4 fruit fly cellular contexts compared by ENCODE assay signal in the genomic region with DNA sequence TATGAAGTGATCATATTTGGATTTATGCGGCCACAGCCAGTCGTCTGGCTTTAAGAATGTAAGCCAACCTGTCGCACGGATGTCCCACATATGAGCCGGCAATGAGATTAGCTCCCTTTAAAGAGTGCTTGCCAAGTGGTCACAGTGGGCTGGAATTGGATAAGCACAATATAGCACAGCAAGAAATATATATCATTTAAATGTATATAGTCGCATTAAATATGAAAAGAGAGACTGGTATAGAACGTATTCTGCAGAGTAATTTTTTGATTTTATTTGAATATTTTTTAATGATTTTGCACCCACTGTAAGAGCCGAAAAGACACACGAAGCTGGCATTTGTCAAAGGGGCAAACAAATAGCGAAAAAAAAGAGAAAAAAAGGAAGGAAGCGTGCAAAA.
TF ChIP-seq lines count a peak whose summit lies in the region.

No protein-coding gene starts in this region.

- TF ChIP-seq CTCF in whole organism, embryonic (GFP tag; optimal IDR thresholded peaks at IDR 0.05; lab: Kevin White, UChicago): no peak

TF ChIP-seq in whole organism, embryonic, 481 proteins besides CTCF, POLR2A, EP300 and RAD21 (continues in another document):
- TF ChIP-seq CG14441 (GFP tag; IDR thresholded peaks at IDR 0.05; lab: Robert Waterston, UW) (0 out of 2 replicates have a peak, but pooled peaks have one; percentile 37), pan (optimal IDR thresholded peaks at IDR 0.05; lab: Kevin White, UChicago) (no peak), pan (GFP tag; optimal IDR thresholded peaks at IDR 0.05 in 1 of 2, IDR thresholded peaks at IDR 0.05 in 1 of 2) (peak in 1 of 2 experiments; percentile 44), Mes4 (GFP tag; optimal IDR thresholded peaks at IDR 0.05; lab: Kevin White, UChicago) (no peak), CG18599 (GFP tag; optimal IDR thresholded peaks at IDR 0.05; lab: Kevin White, UChicago) (peak; percentile 48), NfI (GFP tag; optimal IDR thresholded peaks at IDR 0.05; lab: Kevin White, UChicago) (no peak), Meics (GFP tag; optimal IDR thresholded peaks at IDR 0.05; lab: Kevin White, UChicago) (peak; percentile 15), CG10462 (GFP tag; optimal IDR thresholded peaks at IDR 0.05; lab: Kevin White, UChicago) (no peak), CG14014 (GFP tag; IDR thresholded peaks at IDR 0.05; lab: Robert Waterston, UW) (no peak), CG17802 (tag; optimal IDR thresholded peaks at IDR 0.05; lab: Kevin White, UChicago) (no peak), wor (GFP tag; IDR thresholded peaks at IDR 0.05; lab: Robert Waterston, UW) (no peak), CG7839 (tag; optimal IDR thresholded peaks at IDR 0.05; lab: Kevin White, UChicago) (peak; percentile 42), esg (GFP tag; conservative IDR thresholded peaks at IDR 0.05; lab: Robert Waterston, UW) (0 out of 2 replicates have a peak, but pooled peaks have one; percentile 8), E2f2 (GFP tag; IDR thresholded peaks at IDR 0.05; lab: Robert Waterston, UW) (no peak), row (GFP tag; IDR thresholded peaks at IDR 0.05; lab: Robert Waterston, UW) (peak; percentile 40; the same call in 2 of the 3 replicates), CkIIα-i1 (GFP tag; IDR thresholded peaks at IDR 0.05; lab: Robert Waterston, UW) (no peak), vvl (GFP tag; IDR thresholded peaks at IDR 0.05; lab: Robert Waterston, UW) (0 out of 2 replicates have a peak, but pooled peaks have one; percentile 42), CG17186 (GFP tag; optimal IDR thresholded peaks at IDR 0.05; lab: Kevin White, UChicago) (no peak), Nf-YC (tag; optimal IDR thresholded peaks at IDR 0.05; lab: Kevin White, UChicago) (no peak), CG3281 (GFP tag; optimal IDR thresholded peaks at IDR 0.05; lab: Kevin White, UChicago) (no peak), fd96Cb (tag; optimal IDR thresholded peaks at IDR 0.05; lab: Kevin White, UChicago) (peak; percentile 16)

TF ChIP-seq in whole organism, prepupa, 60 proteins besides CTCF, POLR2A, EP300 and RAD21:
- TF ChIP-seq esn (GFP tag; optimal IDR thresholded peaks at IDR 0.05; lab: Kevin White, UChicago) (peak; percentile 6), eg (GFP tag; IDR thresholded peaks at IDR 0.05; lab: Robert Waterston, UW) (no peak), Ets21C (GFP tag; optimal IDR thresholded peaks at IDR 0.05; lab: Kevin White, UChicago) (no peak), CG16779 (tag; optimal IDR thresholded peaks at IDR 0.05; lab: Kevin White, UChicago) (no peak), net (GFP tag; optimal IDR thresholded peaks at IDR 0.05; lab: Kevin White, UChicago) (no peak), Sox15 (GFP tag; optimal IDR thresholded peaks at IDR 0.05; lab: Kevin White, UChicago) (no peak), svp (GFP tag; lab: Kevin White, UChicago) (peak; percentile 40), OdsH (GFP tag; optimal IDR thresholded peaks at IDR 0.05; lab: Kevin White, UChicago) (no peak), Eip78C (GFP tag; lab: Kevin White, UChicago) (peak; percentile 28)

TF ChIP-seq in whole organism, pupa, 21 proteins besides CTCF, POLR2A, EP300 and RAD21:
- TF ChIP-seq Ets98B (GFP tag; IDR thresholded peaks at IDR 0.05; lab: Robert Waterston, UW) (no peak), CG8159 (tag; optimal IDR thresholded peaks at IDR 0.05; lab: Kevin White, UChicago) (peak; percentile 1)

TF ChIP-seq in whole organism, wandering third instar larva, 38 proteins besides CTCF, POLR2A, EP300 and RAD21:
- TF ChIP-seq fru (GFP tag; optimal IDR thresholded peaks at IDR 0.05; lab: Kevin White, UChicago) (no peak), tai (GFP tag; optimal IDR thresholded peaks at IDR 0.05; lab: Kevin White, UChicago) (no peak), Hnf4 (GFP tag; optimal IDR thresholded peaks at IDR 0.05; lab: Kevin White, UChicago) (no peak), dl (GFP tag; optimal IDR thresholded peaks at IDR 0.05; lab: Kevin White, UChicago; ENCODE audit: insufficient read depth in 1 of 2, partially characterized antibody in 2 of 2) (no peak), OdsH (GFP tag; optimal IDR thresholded peaks at IDR 0.05; lab: Kevin White, UChicago) (no peak), Hr78 (GFP tag; optimal IDR thresholded peaks at IDR 0.05; lab: Kevin White, UChicago) (no peak), lola (GFP tag; optimal IDR thresholded peaks at IDR 0.05; lab: Kevin White, UChicago) (no peak), h (GFP tag; optimal IDR thresholded peaks at IDR 0.05; lab: Kevin White, UChicago) (peak; percentile 20), foxo (GFP tag; optimal IDR thresholded peaks at IDR 0.05; lab: Kevin White, UChicago) (peak in 1 of 2 experiments; percentile 7)
